Fruit fly (Drosophila melanogaster) whole organism, embryonic: ENCODE results near the gene BORCS6.

ENCODE experiments used
- Atf-2 ChIP-seq: fragments of 200-800 bp; sonication (Bioruptor generic); optimal IDR thresholded peaks from 2 replicates; lab custom pipeline; 2016; ENCODE audit warnings: missing biosample characterization, missing genetic modification characterization
- CG10209 ChIP-seq: fragments of 200-800 bp; sonication (Bioruptor generic); optimal IDR thresholded peaks from 3 replicates; lab custom pipeline; 2017; ENCODE audit warnings: missing biosample characterization, mild to moderate bottlenecking, missing genetic modification characterization, missing genetic modification reagents
- CG1024 ChIP-seq: fragments of 200-800 bp; sonication (Bioruptor generic); IDR thresholded peaks from 2 replicates; pipeline ENCODE4 v1.3.6; 2022; ENCODE audit warnings: missing biosample characterization, missing genetic modification characterization
- CG10267 ChIP-seq: fragments of 200-800 bp; sonication (Bioruptor generic); optimal IDR thresholded peaks from 2 replicates; lab custom pipeline; 2018; ENCODE audit warnings: missing biosample characterization, mild to moderate bottlenecking, missing genetic modification characterization, moderate library complexity
- CG11247 ChIP-seq: fragments of 200-800 bp; sonication (Bioruptor generic); IDR thresholded peaks from 2 replicates; pipeline ENCODE4 v1.3.6; 2022; ENCODE audit warnings: missing biosample characterization, missing genetic modification characterization
- CG12942 ChIP-seq: fragments of 200-800 bp; sonication (Bioruptor generic); optimal IDR thresholded peaks from 3 replicates; lab custom pipeline; 2016; ENCODE audit warnings: missing biosample characterization, missing genetic modification characterization
- CG14667 ChIP-seq: fragments of 200-800 bp; sonication (Bioruptor generic); IDR thresholded peaks from 2 replicates; pipeline ENCODE4 v1.3.6; 2022; ENCODE audit warnings: missing biosample characterization, missing genetic modification characterization
- CG16779 ChIP-seq: fragments of 200-800 bp; sonication (Bioruptor generic); IDR thresholded peaks from 2 replicates; pipeline ENCODE4 v1.3.6; 2022; ENCODE audit warnings: missing biosample characterization, missing genetic modification characterization
- CG17829 ChIP-seq: fragments of 200-800 bp; optimal IDR thresholded peaks from 2 replicates; lab custom pipeline; 2019; ENCODE audit warnings: missing biosample characterization, mild to moderate bottlenecking, missing genetic modification characterization, moderate library complexity
- CG32772 ChIP-seq: fragments of 200-800 bp; sonication (Bioruptor generic); IDR thresholded peaks from 2 replicates; pipeline ENCODE4 v1.3.6; 2022; ENCODE audit warnings: missing biosample characterization, missing genetic modification characterization
- CG3281 ChIP-seq: fragments of 200-800 bp; sonication (Bioruptor generic); optimal IDR thresholded peaks from 3 replicates; lab custom pipeline; 2017; ENCODE audit warnings: missing biosample characterization, mild to moderate bottlenecking, missing genetic modification characterization
- CG33557 ChIP-seq: fragments of 200-800 bp; sonication (Bioruptor generic); optimal IDR thresholded peaks from 2 replicates; lab custom pipeline; 2019; ENCODE audit warnings: missing biosample characterization, mild to moderate bottlenecking, missing genetic modification characterization, moderate library complexity
- CG3838 ChIP-seq: fragments of 200-800 bp; sonication (Bioruptor generic); optimal IDR thresholded peaks from 3 replicates; lab custom pipeline; 2016; ENCODE audit warnings: missing biosample characterization, missing genetic modification characterization
- CG4820 ChIP-seq: fragments of 200-800 bp; sonication (Bioruptor generic); optimal IDR thresholded peaks from 3 replicates; lab custom pipeline; 2016; ENCODE audit warnings: missing biosample characterization, missing genetic modification characterization
- CG6683 ChIP-seq: fragments of 200-800 bp; sonication (Bioruptor generic); optimal IDR thresholded peaks from 2 replicates; lab custom pipeline; 2017; ENCODE audit warnings: missing biosample characterization, mild to moderate bottlenecking, missing genetic modification characterization, missing genetic modification reagents
- CG7745 ChIP-seq: fragments of 200-800 bp; sonication (Bioruptor generic); optimal IDR thresholded peaks from 2 replicates; lab custom pipeline; 2018; ENCODE audit warnings: missing biosample characterization, mild to moderate bottlenecking, missing genetic modification characterization, moderate library complexity
- Dbx ChIP-seq: fragments of 200-800 bp; sonication (Bioruptor generic); IDR thresholded peaks from 3 replicates; pipeline ENCODE4 v1.3.6; 2022; ENCODE audit warnings: missing biosample characterization, missing genetic modification characterization
- Deaf1 ChIP-seq: fragments of 200-800 bp; optimal IDR thresholded peaks from 3 replicates; lab custom pipeline; 2019; ENCODE audit warnings: missing biosample characterization, mild to moderate bottlenecking, missing genetic modification characterization, moderate library complexity
- Dfd ChIP-seq, 2 experiments: fragments of >200 bp; optimal IDR thresholded peaks; 2 replicates each; lab custom pipeline; 2017; ENCODE audit warnings: missing biosample characterization in 2 of 2, missing genetic modification characterization in 2 of 2
- Dll ChIP-seq: fragments of 200-800 bp; sonication (Bioruptor generic); IDR thresholded peaks from 4 replicates; pipeline ENCODE4 v1.3.6; 2022; ENCODE audit warnings: missing biosample characterization, missing genetic modification characterization; ENCODE audit not compliant: partially characterized antibody
- E2f2 ChIP-seq: fragments of 200-800 bp; sonication (Bioruptor generic); IDR thresholded peaks from 2 replicates; pipeline ENCODE4 v1.3.6; 2022; ENCODE audit warnings: missing biosample characterization, missing genetic modification characterization
- Fer2 ChIP-seq: fragments of 200-800 bp; sonication (Bioruptor generic); optimal IDR thresholded peaks from 2 replicates; lab custom pipeline; 2018; ENCODE audit warnings: missing biosample characterization, mild to moderate bottlenecking, missing genetic modification characterization, moderate library complexity
- Hr51 ChIP-seq, 2 experiments: fragments of 200-800 bp; sonication (Bioruptor generic); optimal IDR thresholded peaks; 2 replicates in 1 of 2; 3 replicates in 1 of 2; lab custom pipeline; 2016 to 2018; ENCODE audit warnings: missing biosample characterization in 2 of 2, missing genetic modification characterization in 2 of 2, mild to moderate bottlenecking in 1 of 2, moderate library complexity in 1 of 2
- Max ChIP-seq: fragments of 200-800 bp; sonication (Bioruptor generic); optimal IDR thresholded peaks from 2 replicates; lab custom pipeline; 2016; ENCODE audit warnings: missing biosample characterization, mild to moderate bottlenecking, missing genetic modification characterization
- NC2α ChIP-seq: fragments of 200-800 bp; sonication (Bioruptor generic); optimal IDR thresholded peaks from 2 replicates; lab custom pipeline; 2016; ENCODE audit warnings: missing biosample characterization, missing genetic modification characterization
- NC2β ChIP-seq: fragments of 200-800 bp; sonication (Bioruptor generic); optimal IDR thresholded peaks from 2 replicates; lab custom pipeline; 2016; ENCODE audit warnings: missing biosample characterization, missing genetic modification characterization
- Side ChIP-seq: fragments of 200-800 bp; sonication (Bioruptor generic); optimal IDR thresholded peaks from 2 replicates; lab custom pipeline; 2016; ENCODE audit warnings: missing biosample characterization, missing genetic modification characterization
- Sry-β ChIP-seq: fragments of 200-800 bp; sonication (Bioruptor generic); optimal IDR thresholded peaks from 2 replicates; lab custom pipeline; 2018; ENCODE audit warnings: missing biosample characterization, mild to moderate bottlenecking, missing genetic modification characterization, moderate library complexity
- Taf1 ChIP-seq: fragments of 200-800 bp; sonication (Bioruptor generic); IDR thresholded peaks from 2 replicates; pipeline ENCODE4 v1.3.6; 2022; ENCODE audit warnings: missing biosample characterization, missing genetic modification characterization
- bab2 ChIP-seq: fragments of 200-800 bp; sonication (Bioruptor generic); optimal IDR thresholded peaks from 2 replicates; lab custom pipeline; 2016; ENCODE audit warnings: missing biosample characterization, missing genetic modification characterization
- bbx ChIP-seq: fragments of 200-800 bp; sonication (Bioruptor generic); IDR thresholded peaks from 2 replicates; pipeline ENCODE4 v1.3.6; 2022; ENCODE audit warnings: missing biosample characterization, missing genetic modification characterization; ENCODE audit not compliant: partially characterized antibody
- cato ChIP-seq: fragments of 200-800 bp; sonication (Bioruptor generic); optimal IDR thresholded peaks from 2 replicates; lab custom pipeline; 2016; ENCODE audit warnings: missing biosample characterization, missing genetic modification characterization, borderline replicate concordance
- dmrt11E ChIP-seq: fragments of 200-800 bp; sonication (Bioruptor generic); optimal IDR thresholded peaks from 3 replicates; lab custom pipeline; 2018; ENCODE audit warnings: missing biosample characterization, mild to moderate bottlenecking, missing genetic modification characterization, moderate library complexity
- dysf ChIP-seq: fragments of 200-800 bp; sonication (Bioruptor generic); IDR thresholded peaks from 3 replicates; pipeline ENCODE4 v1.3.6; 2022; ENCODE audit warnings: missing biosample characterization, missing genetic modification characterization
- esg ChIP-seq: fragments of 200-800 bp; sonication (Bioruptor generic); conservative IDR thresholded peaks from 2 replicates; pipeline ENCODE4 v1.3.6; 2022; ENCODE audit warnings: missing biosample characterization, missing genetic modification characterization
- exex ChIP-seq: fragments of 200-800 bp; sonication (Bioruptor generic); optimal IDR thresholded peaks from 4 replicates; lab custom pipeline; 2018; ENCODE audit warnings: missing biosample characterization, mild to moderate bottlenecking, missing genetic modification characterization, moderate library complexity
- jigr1 ChIP-seq: fragments of 200-800 bp; sonication (Bioruptor generic); IDR thresholded peaks from 3 replicates; pipeline ENCODE4 v1.3.6; 2022; ENCODE audit warnings: missing biosample characterization, missing genetic modification characterization
- klu ChIP-seq: fragments of 200-800 bp; sonication (Bioruptor generic); IDR thresholded peaks from 2 replicates; pipeline ENCODE4 v1.3.6; 2022; ENCODE audit warnings: missing biosample characterization, missing genetic modification characterization
- mirr ChIP-seq: fragments of 200-800 bp; sonication (Bioruptor generic); optimal IDR thresholded peaks from 3 replicates; lab custom pipeline; 2018; ENCODE audit warnings: missing biosample characterization, mild to moderate bottlenecking, missing genetic modification characterization
- nau ChIP-seq: fragments of 200-800 bp; sonication (Bioruptor generic); optimal IDR thresholded peaks from 3 replicates; lab custom pipeline; 2017; ENCODE audit warnings: missing biosample characterization, mild to moderate bottlenecking, missing genetic modification characterization, missing genetic modification reagents
- nmo ChIP-seq: fragments of 200-800 bp; sonication (Bioruptor generic); optimal IDR thresholded peaks from 2 replicates; lab custom pipeline; 2018; ENCODE audit warnings: missing biosample characterization, mild to moderate bottlenecking, missing genetic modification characterization, moderate library complexity
- odd ChIP-seq: fragments of 200-800 bp; sonication (Bioruptor generic); optimal IDR thresholded peaks from 2 replicates; lab custom pipeline; 2017; ENCODE audit warnings: missing biosample characterization, mild to moderate bottlenecking, missing genetic modification characterization
- p53 ChIP-seq: fragments of 200-800 bp; sonication (Bioruptor generic); optimal IDR thresholded peaks from 2 replicates; lab custom pipeline; 2016; ENCODE audit warnings: missing biosample characterization, missing genetic modification characterization
- pum ChIP-seq: fragments of 200-800 bp; sonication (Bioruptor generic); optimal IDR thresholded peaks from 2 replicates; lab custom pipeline; 2016; ENCODE audit warnings: missing biosample characterization, missing genetic modification characterization
- run ChIP-seq: fragments of 200-800 bp; sonication (Bioruptor generic); optimal IDR thresholded peaks from 3 replicates; lab custom pipeline; 2018; ENCODE audit warnings: missing biosample characterization, mild to moderate bottlenecking, missing genetic modification characterization
- sens-2 ChIP-seq: fragments of 200-800 bp; sonication (Bioruptor generic); IDR thresholded peaks from 2 replicates; pipeline ENCODE4 v1.3.6; 2022; ENCODE audit warnings: missing biosample characterization, missing genetic modification characterization
- sima ChIP-seq: fragments of 200-800 bp; sonication (Bioruptor generic); optimal IDR thresholded peaks from 2 replicates; lab custom pipeline; 2016; ENCODE audit warnings: missing biosample characterization, missing genetic modification characterization
- so ChIP-seq: fragments of 200-800 bp; sonication (Bioruptor generic); IDR thresholded peaks from 3 replicates; pipeline ENCODE4 v1.3.6; 2022; ENCODE audit warnings: missing biosample characterization, missing genetic modification characterization
- tgo ChIP-seq: fragments of 200-800 bp; sonication (Bioruptor generic); IDR thresholded peaks from 3 replicates; pipeline ENCODE4 v1.3.6; 2022; ENCODE audit warnings: missing biosample characterization, missing genetic modification characterization
- twi ChIP-seq: fragments of 200-800 bp; optimal IDR thresholded peaks from 2 replicates; lab custom pipeline; 2019; ENCODE audit warnings: missing biosample characterization, mild to moderate bottlenecking, missing genetic modification characterization, moderate library complexity

Gene BORCS6

DNA sequence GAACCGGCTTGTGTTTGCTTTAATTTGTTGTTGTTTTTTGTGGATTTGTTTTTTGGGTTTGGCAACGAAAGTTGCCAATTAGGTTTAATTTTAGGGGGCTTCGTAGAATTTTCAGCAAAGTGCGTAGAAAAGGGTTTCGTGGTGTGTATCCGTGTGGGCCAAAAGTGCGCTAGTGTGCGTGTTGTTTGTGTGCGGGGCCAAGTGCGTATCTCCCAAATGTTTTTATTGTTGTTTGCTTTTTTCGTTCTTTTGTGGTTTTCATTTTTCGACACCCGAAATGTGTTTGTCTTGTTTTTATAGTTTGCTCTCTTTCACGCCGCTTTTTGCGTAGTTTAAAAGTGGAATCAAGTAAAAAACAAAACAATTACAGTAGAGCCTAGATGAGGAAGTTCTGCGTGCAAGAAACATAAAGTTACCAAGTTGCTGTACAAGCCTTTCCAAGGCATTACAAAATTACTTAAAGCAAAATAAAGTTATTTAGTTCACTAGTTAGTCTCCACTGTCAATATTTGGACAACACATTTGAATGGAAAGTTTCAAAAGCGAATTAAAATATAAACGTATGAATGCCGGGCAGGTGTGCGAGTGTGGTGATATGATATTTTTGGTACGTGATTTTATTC, 6.3 kb downstream of the BORCS6 start (continued):
- no peak for TF ChIP-seq CG33557 (GFP tag; lab: Kevin White, UChicago)
- TF ChIP-seq nau (GFP tag; lab: Kevin White, UChicago), result peak; percentile 30
- peak; percentile 57 to 81 for TF ChIP-seq Hr51 (GFP tag; optimal IDR thresholded peaks at IDR 0.05; lab: Kevin White, UChicago)
- TF ChIP-seq CG6683, result peak; percentile 58
- peak; percentile 74 for TF ChIP-seq CG32772 (GFP tag; lab: Robert Waterston, UW)
- no peak for TF ChIP-seq mirr
- TF ChIP-seq sens-2, result no peak
- TF ChIP-seq NC2α, result peak; percentile 20
- peak; percentile 77 for TF ChIP-seq CG10209
- peak; percentile 97 for TF ChIP-seq Dbx (GFP tag; lab: Robert Waterston, UW)
- peak; percentile 63 for TF ChIP-seq Max
- no peak for TF ChIP-seq CG7745 (tag; lab: Kevin White, UChicago)
- no peak for TF ChIP-seq run (tag; lab: Kevin White, UChicago)
- peak; percentile 41 for TF ChIP-seq nmo (GFP tag; lab: Kevin White, UChicago)
- no peak for TF ChIP-seq CG4820
- no peak for TF ChIP-seq cato (GFP tag; lab: Kevin White, UChicago)
- peak; percentile 54 for TF ChIP-seq E2f2 (GFP tag; lab: Robert Waterston, UW)
- TF ChIP-seq dmrt11E (tag; lab: Kevin White, UChicago), result no peak
- TF ChIP-seq Dfd (GFP tag; optimal IDR thresholded peaks at IDR 0.05; lab: Kevin White, UChicago), result no peak
- TF ChIP-seq CG10267 (tag; lab: Kevin White, UChicago), result peak; percentile 25
- peak; percentile 9 for TF ChIP-seq twi (tag; lab: Kevin White, UChicago)
- TF ChIP-seq CG11247, result peak; percentile 91
- TF ChIP-seq CG12942 (GFP tag; lab: Kevin White, UChicago), result peak; percentile 49
- peak; percentile 36 for TF ChIP-seq CG3838 (GFP tag; lab: Kevin White, UChicago)
- TF ChIP-seq Side (GFP tag; lab: Kevin White, UChicago), result peak; percentile 68
- peak; percentile 82 for TF ChIP-seq klu
- TF ChIP-seq Atf-2 (GFP tag; lab: Kevin White, UChicago), result peak; percentile 66
- peak; percentile 21 for TF ChIP-seq NC2β (GFP tag; lab: Kevin White, UChicago)
- peak; percentile 92 for TF ChIP-seq CG3281 (GFP tag; lab: Kevin White, UChicago)
- no peak for TF ChIP-seq CG1024 (GFP tag; lab: Robert Waterston, UW)
- peak; percentile 60 for TF ChIP-seq Fer2 (tag; lab: Kevin White, UChicago)
- TF ChIP-seq bab2 (GFP tag; lab: Kevin White, UChicago), result peak; percentile 75
- peak; percentile 21 for TF ChIP-seq p53 (GFP tag; lab: Kevin White, UChicago)
- peak; percentile 89 for TF ChIP-seq dysf (GFP tag; lab: Robert Waterston, UW)
- no peak for TF ChIP-seq Sry-β (GFP tag; lab: Kevin White, UChicago)
- peak; percentile 76 for TF ChIP-seq CG14667 (GFP tag; lab: Robert Waterston, UW)
- no peak for TF ChIP-seq odd (GFP tag; lab: Kevin White, UChicago)
- TF ChIP-seq Taf1 (GFP tag; lab: Robert Waterston, UW), result peak; percentile 91
- peak; percentile 57 for TF ChIP-seq pum (GFP tag; lab: Kevin White, UChicago)
- TF ChIP-seq bbx (GFP tag; lab: Robert Waterston, UW), result no peak
- no peak for TF ChIP-seq sima
- peak; percentile 40; the same call in 1 of the 3 replicates for TF ChIP-seq jigr1 (GFP tag; lab: Robert Waterston, UW)
- peak; percentile 55; the same call in 1 of the 3 replicates for TF ChIP-seq so (GFP tag; lab: Robert Waterston, UW)
- TF ChIP-seq Dll (GFP tag; lab: Robert Waterston, UW), result no peak
- TF ChIP-seq CG17829 (tag; lab: Kevin White, UChicago), result peak; percentile 40
- peak; percentile 36 for TF ChIP-seq Deaf1 (tag; lab: Kevin White, UChicago)
- peak; percentile 72 for TF ChIP-seq esg (GFP tag; lab: Robert Waterston, UW)
- peak; percentile 79 for TF ChIP-seq tgo (GFP tag; lab: Robert Waterston, UW)
- TF ChIP-seq CG16779 (GFP tag; lab: Robert Waterston, UW), result peak; percentile 92
- TF ChIP-seq exex (tag; lab: Kevin White, UChicago), result peak; percentile 49
